Fruit fly (Drosophila melanogaster) whole organism, embryonic: ENCODE measurements around the gene chif.

Experiments used
- Ada2b ChIP-seq: fragments of 200-800 bp; sonication (Bioruptor generic); IDR thresholded peaks from 2 replicates; pipeline ENCODE4 v1.3.6; 2022; ENCODE audit warnings: missing biosample characterization, missing genetic modification characterization
- BtbVII ChIP-seq: fragments of 200-800 bp; sonication (Bioruptor generic); optimal IDR thresholded peaks from 3 replicates; lab custom pipeline; 2017; ENCODE audit warnings: missing biosample characterization, mild to moderate bottlenecking, missing genetic modification characterization
- C15 ChIP-seq: fragments of 200-800 bp; sonication (Bioruptor generic); IDR thresholded peaks from 3 replicates; pipeline ENCODE4 v1.3.6; 2022; ENCODE audit warnings: missing biosample characterization, missing genetic modification characterization
- CG1024 ChIP-seq: fragments of 200-800 bp; sonication (Bioruptor generic); IDR thresholded peaks from 2 replicates; pipeline ENCODE4 v1.3.6; 2022; ENCODE audit warnings: missing biosample characterization, missing genetic modification characterization
- CG10543 ChIP-seq: fragments of 200-800 bp; sonication (Bioruptor generic); optimal IDR thresholded peaks from 3 replicates; lab custom pipeline; 2017; ENCODE audit warnings: missing biosample characterization, mild to moderate bottlenecking, missing genetic modification characterization, moderate library complexity
- CG14014 ChIP-seq: fragments of 200-800 bp; sonication (Bioruptor generic); IDR thresholded peaks from 2 replicates; pipeline ENCODE4 v1.3.6; 2022; ENCODE audit warnings: missing biosample characterization, missing genetic modification characterization
- CG15073 ChIP-seq: fragments of 200-800 bp; sonication (Bioruptor generic); optimal IDR thresholded peaks from 2 replicates; lab custom pipeline; 2016; ENCODE audit warnings: missing biosample characterization, missing genetic modification characterization
- CG1529 ChIP-seq: fragments of 200-800 bp; sonication (Bioruptor generic); optimal IDR thresholded peaks from 3 replicates; lab custom pipeline; 2018; ENCODE audit warnings: missing biosample characterization, missing genetic modification characterization
- CG2889 ChIP-seq: fragments of 200-800 bp; sonication (Bioruptor generic); IDR thresholded peaks from 3 replicates; pipeline ENCODE4 v1.3.6; 2022; ENCODE audit warnings: missing biosample characterization, missing genetic modification characterization
- CG34376 ChIP-seq: fragments of 200-800 bp; sonication (Bioruptor generic); optimal IDR thresholded peaks from 2 replicates; lab custom pipeline; 2018; ENCODE audit warnings: missing biosample characterization, mild to moderate bottlenecking, missing genetic modification characterization
- CG3847 ChIP-seq: fragments of 200-800 bp; sonication (Bioruptor generic); IDR thresholded peaks from 2 replicates; pipeline ENCODE4 v1.3.6; 2022; ENCODE audit warnings: missing biosample characterization, missing genetic modification characterization
- CG4820 ChIP-seq: fragments of 200-800 bp; sonication (Bioruptor generic); optimal IDR thresholded peaks from 3 replicates; lab custom pipeline; 2016; ENCODE audit warnings: missing biosample characterization, missing genetic modification characterization
- CG6689 ChIP-seq: fragments of 200-800 bp; sonication (Bioruptor generic); IDR thresholded peaks from 2 replicates; pipeline ENCODE4 v1.3.6; 2022; ENCODE audit warnings: missing biosample characterization, missing genetic modification characterization
- CG6791 ChIP-seq: fragments of 200-800 bp; sonication (Bioruptor generic); IDR thresholded peaks from 3 replicates; pipeline ENCODE4 v1.3.6; 2022; ENCODE audit warnings: missing biosample characterization, missing genetic modification characterization; ENCODE audit not compliant: partially characterized antibody
- CG8290 ChIP-seq, 3 experiments: fragments of 200-800 bp; sonication (Bioruptor generic); optimal IDR thresholded peaks; 2 replicates each; lab custom pipeline; 2016 to 2019; ENCODE audit warnings: missing biosample characterization in 3 of 3, missing genetic modification characterization in 3 of 3, mild to moderate bottlenecking in 2 of 3, moderate library complexity in 1 of 3
- CG8359 ChIP-seq: fragments of 200-800 bp; sonication (Bioruptor generic); optimal IDR thresholded peaks from 2 replicates; lab custom pipeline; 2017; ENCODE audit warnings: missing biosample characterization, mild to moderate bottlenecking, missing genetic modification characterization, borderline replicate concordance
- CoRest ChIP-seq: fragments of 200-800 bp; sonication (Bioruptor generic); optimal IDR thresholded peaks from 3 replicates; lab custom pipeline; 2018; ENCODE audit warnings: missing biosample characterization, mild to moderate bottlenecking, missing genetic modification characterization, moderate library complexity
- Dad ChIP-seq: fragments of 200-800 bp; sonication (Bioruptor generic); optimal IDR thresholded peaks from 3 replicates; lab custom pipeline; 2016; ENCODE audit warnings: missing biosample characterization, missing genetic modification characterization
- Doc2 ChIP-seq: fragments of 200-800 bp; sonication (Bioruptor generic); IDR thresholded peaks from 2 replicates; pipeline ENCODE4 v1.3.6; 2022; ENCODE audit warnings: missing biosample characterization, missing genetic modification characterization
- Fer3 ChIP-seq: fragments of 200-800 bp; sonication (Bioruptor generic); optimal IDR thresholded peaks from 2 replicates; lab custom pipeline; 2018; ENCODE audit warnings: missing biosample characterization, mild to moderate bottlenecking, missing genetic modification characterization, moderate library complexity
- HLHmδ ChIP-seq: fragments of 200-800 bp; sonication (Bioruptor generic); optimal IDR thresholded peaks from 2 replicates; lab custom pipeline; 2018; ENCODE audit warnings: missing biosample characterization, mild to moderate bottlenecking, missing genetic modification characterization, moderate library complexity
- Lpt ChIP-seq: fragments of >200 bp; optimal IDR thresholded peaks from 2 replicates; lab custom pipeline; 2018; ENCODE audit warnings: missing biosample characterization, missing genetic modification characterization
- Pdp1 ChIP-seq, 2 experiments: fragments of 200-800 bp; sonication (Bioruptor generic); optimal IDR thresholded peaks; 3 replicates each; lab custom pipeline; 2016; ENCODE audit warnings: missing biosample characterization in 2 of 2, missing genetic modification characterization in 2 of 2, mild to moderate bottlenecking in 1 of 2, moderate library complexity in 1 of 2
- Xbp1 ChIP-seq: fragments of 200-800 bp; sonication (Bioruptor generic); optimal IDR thresholded peaks from 3 replicates; lab custom pipeline; 2016; ENCODE audit warnings: missing biosample characterization, mild to moderate bottlenecking, missing genetic modification characterization
- ara ChIP-seq: fragments of 200-800 bp; sonication (Bioruptor generic); IDR thresholded peaks from 2 replicates; pipeline ENCODE4 v1.3.6; 2022; ENCODE audit warnings: missing biosample characterization, missing genetic modification characterization
- ato ChIP-seq: fragments of 200-800 bp; sonication (Bioruptor generic); IDR thresholded peaks from 2 replicates; pipeline ENCODE4 v1.3.6; 2022; ENCODE audit warnings: missing biosample characterization, missing genetic modification characterization; ENCODE audit not compliant: partially characterized antibody
- az2 ChIP-seq: fragments of 200-800 bp; sonication (Bioruptor generic); optimal IDR thresholded peaks from 3 replicates; lab custom pipeline; 2016; ENCODE audit warnings: missing biosample characterization, missing genetic modification characterization
- cato ChIP-seq: fragments of 200-800 bp; sonication (Bioruptor generic); optimal IDR thresholded peaks from 2 replicates; lab custom pipeline; 2016; ENCODE audit warnings: missing biosample characterization, missing genetic modification characterization, borderline replicate concordance
- caup ChIP-seq: fragments of 200-800 bp; sonication (Bioruptor generic); optimal IDR thresholded peaks from 3 replicates; lab custom pipeline; 2017; ENCODE audit warnings: missing biosample characterization, mild to moderate bottlenecking, missing genetic modification characterization, moderate library complexity; ENCODE audit not compliant: severe bottlenecking
- crc ChIP-seq: fragments of 200-800 bp; sonication (Bioruptor generic); optimal IDR thresholded peaks from 2 replicates; lab custom pipeline; 2016; ENCODE audit warnings: missing biosample characterization, missing genetic modification characterization
- crp ChIP-seq, 2 experiments: fragments of 200-800 bp; sonication (Bioruptor generic); optimal IDR thresholded peaks; 2 replicates in 1 of 2; 3 replicates in 1 of 2; lab custom pipeline; 2017; ENCODE audit warnings: missing biosample characterization in 2 of 2, missing genetic modification characterization in 2 of 2, mild to moderate bottlenecking in 1 of 2, moderate library complexity in 1 of 2
- exex ChIP-seq: fragments of 200-800 bp; sonication (Bioruptor generic); optimal IDR thresholded peaks from 4 replicates; lab custom pipeline; 2018; ENCODE audit warnings: missing biosample characterization, mild to moderate bottlenecking, missing genetic modification characterization, moderate library complexity
- fru ChIP-seq: fragments of >200 bp; optimal IDR thresholded peaks from 2 replicates; lab custom pipeline; 2017
- grau ChIP-seq: fragments of 200-800 bp; optimal IDR thresholded peaks from 3 replicates; lab custom pipeline; 2019; ENCODE audit warnings: missing biosample characterization, mild to moderate bottlenecking, missing genetic modification characterization, moderate library complexity
- hbn ChIP-seq: fragments of 200-800 bp; sonication (Bioruptor generic); IDR thresholded peaks from 2 replicates; pipeline ENCODE4 v1.3.6; 2022; ENCODE audit warnings: missing biosample characterization, missing genetic modification characterization; ENCODE audit not compliant: partially characterized antibody
- jing ChIP-seq: fragments of 200-800 bp; sonication (Bioruptor generic); optimal IDR thresholded peaks from 2 replicates; lab custom pipeline; 2018; ENCODE audit warnings: missing biosample characterization, mild to moderate bottlenecking, missing genetic modification characterization
- lilli ChIP-seq: fragments of 200-800 bp; sonication (Bioruptor generic); optimal IDR thresholded peaks from 3 replicates; lab custom pipeline; 2016; ENCODE audit warnings: missing biosample characterization, missing genetic modification characterization
- pros ChIP-seq: fragments of 200-800 bp; sonication (Bioruptor generic); optimal IDR thresholded peaks from 3 replicates; lab custom pipeline; 2019; ENCODE audit warnings: missing biosample characterization, mild to moderate bottlenecking, missing genetic modification characterization, moderate library complexity
- row ChIP-seq: fragments of 200-800 bp; sonication (Bioruptor generic); IDR thresholded peaks from 3 replicates; pipeline ENCODE4 v1.3.6; 2022; ENCODE audit warnings: missing biosample characterization, missing genetic modification characterization
- run ChIP-seq: fragments of 200-800 bp; sonication (Bioruptor generic); optimal IDR thresholded peaks from 3 replicates; lab custom pipeline; 2018; ENCODE audit warnings: missing biosample characterization, mild to moderate bottlenecking, missing genetic modification characterization
- sd ChIP-seq: fragments of 200-800 bp; sonication (Bioruptor generic); optimal IDR thresholded peaks from 3 replicates; lab custom pipeline; 2018; ENCODE audit warnings: missing biosample characterization, mild to moderate bottlenecking, missing genetic modification characterization, moderate library complexity
- sim ChIP-seq: fragments of 200-800 bp; sonication (Bioruptor generic); IDR thresholded peaks from 2 replicates; pipeline ENCODE4 v1.3.6; 2022; ENCODE audit warnings: missing biosample characterization, missing genetic modification characterization
- slbo ChIP-seq: fragments of 200-800 bp; sonication (Bioruptor generic); IDR thresholded peaks from 2 replicates; pipeline ENCODE4 v1.3.6; 2022; ENCODE audit warnings: missing biosample characterization, missing genetic modification characterization
- stwl ChIP-seq: fragments of 200-800 bp; sonication (Bioruptor generic); optimal IDR thresholded peaks from 3 replicates; lab custom pipeline; 2018; ENCODE audit warnings: missing biosample characterization, mild to moderate bottlenecking, missing genetic modification characterization, moderate library complexity
- toy ChIP-seq: fragments of 200-800 bp; sonication (Bioruptor generic); IDR thresholded peaks from 2 replicates; pipeline ENCODE4 v1.3.6; 2022; ENCODE audit warnings: missing biosample characterization, missing genetic modification characterization
- usp ChIP-seq: fragments of >200 bp; optimal IDR thresholded peaks from 2 replicates; lab custom pipeline; 2017; ENCODE audit warnings: missing biosample characterization, missing genetic modification characterization
- z ChIP-seq: fragments of 200-800 bp; sonication (Bioruptor generic); IDR thresholded peaks from 3 replicates; pipeline ENCODE4 v1.3.6; 2022; ENCODE audit warnings: missing biosample characterization, missing genetic modification characterization
- zfh1 ChIP-seq: fragments of 200-800 bp; sonication (Bioruptor generic); IDR thresholded peaks from 3 replicates; pipeline ENCODE4 v1.3.6; 2022; ENCODE audit warnings: missing biosample characterization, missing genetic modification characterization

chif gene

DNA sequence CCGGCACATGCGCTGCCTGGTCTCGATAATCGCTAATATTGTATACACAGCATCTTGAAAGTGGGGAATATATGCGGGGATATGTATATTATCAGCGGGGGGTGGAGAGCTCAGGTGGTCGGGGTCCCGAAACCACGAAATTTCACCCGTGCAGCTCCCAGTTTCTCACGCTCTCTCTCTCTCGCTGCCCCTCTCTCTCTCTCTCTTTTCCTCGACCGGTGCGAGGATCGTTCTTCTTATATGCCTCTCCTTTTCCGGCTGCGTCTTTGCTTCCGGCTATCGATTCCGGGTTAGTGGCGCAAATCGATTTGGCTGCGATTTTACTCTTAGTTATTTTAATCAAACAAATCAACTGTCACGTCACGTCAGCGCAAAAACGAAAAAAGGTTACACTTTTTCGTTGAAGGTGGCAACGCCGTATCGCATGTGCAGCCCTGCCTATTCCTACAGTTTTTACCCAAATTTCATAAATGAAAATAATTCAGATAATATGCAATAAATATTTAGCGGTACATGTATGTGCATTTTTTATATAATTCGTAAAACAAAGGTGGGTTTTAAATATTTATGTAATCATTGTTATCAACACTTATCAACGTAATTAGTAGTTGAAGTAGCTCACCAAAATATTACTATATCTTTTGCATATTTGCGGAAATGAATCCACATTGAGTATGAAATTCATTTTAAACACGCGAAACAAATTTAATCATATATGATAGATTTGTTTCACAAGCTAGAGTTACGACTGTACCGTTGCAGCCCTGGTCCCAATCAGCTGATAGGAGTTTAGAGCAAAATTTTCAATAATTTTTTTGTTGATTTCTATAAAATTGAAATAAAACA, 52.7 kb downstream of the chif start, which contains the start of the genes heix and CG17328 (continued):
- TF ChIP-seq CG10543 (GFP tag; lab: Kevin White, UChicago) (peak; percentile 61), Fer3 (tag; lab: Kevin White, UChicago) (peak; percentile 78), pros (no peak), Ada2b (GFP tag; lab: Robert Waterston, UW) (peak; percentile 71), hbn (GFP tag; lab: Robert Waterston, UW) (peak; percentile 25; the same call in 1 of the 2 replicates), exex (no peak), sim (GFP tag; lab: Robert Waterston, UW) (no peak), Lpt (GFP tag; lab: Kevin White, UChicago) (no peak), toy (no peak), stwl (tag; lab: Kevin White, UChicago) (peak; percentile 46), caup (GFP tag; lab: Kevin White, UChicago) (peak; percentile 64), CG8290 (GFP tag; optimal IDR thresholded peaks at IDR 0.05; lab: Kevin White, UChicago) (peak; percentile 36), CG8290 (tag; optimal IDR thresholded peaks at IDR 0.05; lab: Kevin White, UChicago) (peak in 1 of 2 experiments; percentile 2), slbo (peak; percentile 89), Pdp1 (GFP tag; optimal IDR thresholded peaks at IDR 0.05; lab: Kevin White, UChicago) (peak; percentile 53 to 74), z (GFP tag; lab: Robert Waterston, UW) (no peak), CG15073 (GFP tag; lab: Kevin White, UChicago) (no peak), CG6791 (GFP tag; lab: Robert Waterston, UW) (no peak), C15 (GFP tag; lab: Robert Waterston, UW) (0 out of 3 replicates have a peak, but pooled peaks have one; percentile 15), cato (GFP tag; lab: Kevin White, UChicago) (peak; percentile 69), HLHmδ (no peak), row (GFP tag; lab: Robert Waterston, UW) (peak; percentile 89), fru (lab: Kevin White, UChicago) (no peak), lilli (peak; percentile 84), CG1529 (GFP tag; lab: Kevin White, UChicago) (peak; percentile 100), crp (GFP tag; optimal IDR thresholded peaks at IDR 0.05; lab: Kevin White, UChicago) (peak; percentile 37 to 94), crc (GFP tag; lab: Kevin White, UChicago) (peak; percentile 57), CG1024 (GFP tag; lab: Robert Waterston, UW) (peak; percentile 64; the same call in 1 of the 2 replicates), ara (GFP tag; lab: Robert Waterston, UW) (peak; percentile 48; the same call in 1 of the 2 replicates), CG2889 (GFP tag; lab: Robert Waterston, UW) (no peak), run (tag; lab: Kevin White, UChicago) (no peak), zfh1 (GFP tag; lab: Robert Waterston, UW) (peak; percentile 74), CoRest (tag; lab: Kevin White, UChicago) (peak; percentile 85), Xbp1 (GFP tag; lab: Kevin White, UChicago) (peak; percentile 81), CG3847 (peak; percentile 69; the same call in 1 of the 2 replicates), usp (GFP tag; lab: Kevin White, UChicago) (no peak), jing (GFP tag; lab: Kevin White, UChicago) (no peak), Doc2 (GFP tag; lab: Robert Waterston, UW) (no peak), az2 (GFP tag; lab: Kevin White, UChicago) (peak; percentile 78), CG6689 (GFP tag; lab: Robert Waterston, UW) (peak; percentile 65), CG4820 (GFP tag; lab: Kevin White, UChicago) (peak; percentile 67), CG34376 (GFP tag; lab: Kevin White, UChicago) (peak; percentile 61), ato (GFP tag; lab: Robert Waterston, UW) (0 out of 2 replicates have a peak, but pooled peaks have one; percentile 16), grau (tag; lab: Kevin White, UChicago) (peak; percentile 99), BtbVII (peak; percentile 39), Dad (GFP tag; lab: Kevin White, UChicago) (peak; percentile 28), sd (tag; lab: Kevin White, UChicago) (peak; percentile 6), CG14014 (GFP tag; lab: Robert Waterston, UW) (peak; percentile 78), CG8359 (GFP tag; lab: Kevin White, UChicago) (no peak)
